Worm (Caenorhabditis elegans) whole organism, L4 larva: ENCODE measurements around the gene rps-28.
A peak's percentile ranks its signal among the peaks of the same experiment; 100 is the strongest.

Experiments used
- F37D6.2 ChIP-seq: sonication (generic microtip); optimal IDR thresholded peaks from 2 replicates; lab custom pipeline; 2016; ENCODE audit warnings: mild to moderate bottlenecking, missing genetic modification characterization, missing compliant biosample characterization
- Y48G9A.11 ChIP-seq: fragments of 200-800 bp; sonication (Bioruptor generic); IDR thresholded peaks from 2 replicates; pipeline ENCODE4 v1.3.6; 2022; ENCODE audit warnings: missing genetic modification reagents, missing genetic modification characterization, missing compliant biosample characterization
- Y75B8A.6 ChIP-seq: fragments of 200-800 bp; sonication (Bioruptor generic); IDR thresholded peaks from 2 replicates; pipeline ENCODE4 v1.3.6; 2022; ENCODE audit warnings: missing genetic modification reagents, missing genetic modification characterization, missing compliant biosample characterization
- aly-2 ChIP-seq: sonication (generic microtip); optimal IDR thresholded peaks from 2 replicates; lab custom pipeline; 2018; ENCODE audit warnings: missing biosample characterization, missing genetic modification characterization
- ama-1 ChIP-seq: fragments of 150-350 bp; optimal IDR thresholded peaks from 2 replicates; lab custom pipeline; 2014; ENCODE audit warnings: inconsistent platforms, mixed read lengths
- ceh-44 ChIP-seq: fragments of 200-800 bp; sonication (Bioruptor generic); IDR thresholded peaks from 2 replicates; pipeline ENCODE4 v1.3.6; 2022; ENCODE audit warnings: missing genetic modification reagents, missing genetic modification characterization, missing compliant biosample characterization
- ceh-82 ChIP-seq: sonication (generic microtip); optimal IDR thresholded peaks from 2 replicates; lab custom pipeline; 2017; ENCODE audit warnings: missing biosample characterization, missing genetic modification characterization
- daf-8 ChIP-seq: fragments of 200-800 bp; sonication (Bioruptor generic); IDR thresholded peaks from 2 replicates; pipeline ENCODE4 v1.3.6; 2022; ENCODE audit warnings: missing genetic modification characterization, missing compliant biosample characterization
- dmd-6 ChIP-seq: fragments of 200-800 bp; sonication (Bioruptor generic); IDR thresholded peaks from 2 replicates; pipeline ENCODE4 v1.3.6; 2022; ENCODE audit warnings: missing genetic modification reagents, missing genetic modification characterization, missing compliant biosample characterization
- dmd-9 ChIP-seq: fragments of 200-800 bp; sonication (Bioruptor generic); IDR thresholded peaks from 2 replicates; pipeline ENCODE4 v1.3.6; 2022; ENCODE audit warnings: missing genetic modification reagents, missing genetic modification characterization, missing compliant biosample characterization
- fkh-10 ChIP-seq: fragments of 150-350 bp; optimal IDR thresholded peaks from 2 replicates; lab custom pipeline; 2014; ENCODE audit warnings: missing biosample characterization, missing genetic modification reagents, missing genetic modification characterization
- fos-1 ChIP-seq: fragments of 150-350 bp; optimal IDR thresholded peaks from 2 replicates; lab custom pipeline; 2014; ENCODE audit warnings: missing biosample characterization, missing genetic modification characterization
- hif-1 ChIP-seq, 2 experiments: sonication (generic microtip); optimal IDR thresholded peaks; 2 replicates each; lab custom pipeline; 2016 to 2017; ENCODE audit warnings: missing compliant biosample characterization in 2 of 2, missing genetic modification characterization in 2 of 2, missing genetic modification reagents in 2 of 2, missing genotype in 2 of 2, mild to moderate bottlenecking in 1 of 2
- hlh-11 ChIP-seq: fragments of 200-800 bp; sonication (Bioruptor generic); optimal IDR thresholded peaks from 2 replicates; lab custom pipeline; 2018; ENCODE audit warnings: mild to moderate bottlenecking, missing genetic modification characterization, missing compliant biosample characterization
- hlh-30 ChIP-seq: sonication (generic microtip); optimal IDR thresholded peaks from 2 replicates; lab custom pipeline; 2017; ENCODE audit warnings: antibody characterized with exemption, mild to moderate bottlenecking, missing genetic modification characterization, missing compliant biosample characterization; ENCODE audit not compliant: insufficient read depth
- hmg-1.1 ChIP-seq: fragments of 200-800 bp; sonication (Bioruptor generic); IDR thresholded peaks from 2 replicates; pipeline ENCODE4 v1.3.6; 2022; ENCODE audit warnings: missing genetic modification reagents, missing genetic modification characterization, missing compliant biosample characterization
- lin-15B ChIP-seq: fragments of 150-350 bp; sonication (generic microtip); optimal IDR thresholded peaks from 3 replicates; lab custom pipeline; 2014; ENCODE audit warnings: missing biosample characterization, missing genetic modification characterization
- lin-38 ChIP-seq: fragments of 200-800 bp; sonication (Bioruptor generic); IDR thresholded peaks from 2 replicates; pipeline ENCODE4 v1.3.6; 2022; ENCODE audit warnings: missing genetic modification reagents, missing genetic modification characterization, missing compliant biosample characterization
- lir-3 ChIP-seq: sonication (generic microtip); optimal IDR thresholded peaks from 2 replicates; lab custom pipeline; 2016; ENCODE audit warnings: mild to moderate bottlenecking, missing genetic modification characterization, missing compliant biosample characterization
- madf-5 ChIP-seq, 2 experiments: fragments of 200-800 bp; sonication (Bioruptor generic); IDR thresholded peaks; 2 replicates each; pipeline ENCODE4 v1.3.6; 2022; ENCODE audit warnings: missing compliant biosample characterization in 2 of 2, missing genetic modification characterization in 2 of 2
- mxl-2 ChIP-seq: fragments of 200-800 bp; sonication (Bioruptor generic); conservative IDR thresholded peaks from 2 replicates; pipeline ENCODE4 v1.3.6; 2022; ENCODE audit warnings: missing genetic modification reagents, missing genetic modification characterization, missing compliant biosample characterization
- mxl-3 ChIP-seq: fragments of 200-800 bp; sonication (Bioruptor generic); optimal IDR thresholded peaks from 2 replicates; lab custom pipeline; 2018; ENCODE audit warnings: mild to moderate bottlenecking, missing genetic modification characterization, missing compliant biosample characterization
- nhr-10 ChIP-seq: fragments of 150-350 bp; optimal IDR thresholded peaks from 2 replicates; lab custom pipeline; 2014; ENCODE audit warnings: missing biosample characterization, missing genetic modification characterization
- nhr-237 ChIP-seq: sonication (generic microtip); optimal IDR thresholded peaks from 2 replicates; lab custom pipeline; 2017; ENCODE audit warnings: missing biosample characterization, missing genetic modification characterization
- nhr-25 ChIP-seq: sonication (generic microtip); optimal IDR thresholded peaks from 2 replicates; lab custom pipeline; 2017; ENCODE audit warnings: missing genetic modification characterization, mild to moderate bottlenecking, missing compliant biosample characterization, antibody characterized with exemption, moderate library complexity, borderline replicate concordance; ENCODE audit not compliant: insufficient read depth
- nhr-76 ChIP-seq: fragments of 150-350 bp; optimal IDR thresholded peaks from 2 replicates; lab custom pipeline; 2014; ENCODE audit warnings: missing biosample characterization, missing genetic modification characterization
- nhr-77 ChIP-seq: fragments of 150-350 bp; optimal IDR thresholded peaks from 2 replicates; lab custom pipeline; 2014; ENCODE audit warnings: missing biosample characterization, missing genetic modification characterization
- pha-4 ChIP-seq, 2 experiments: fragments of 150-350 bp in 1 of 2; fragments of 200-800 bp in 1 of 2; sonication (Bioruptor generic) in 1 of 2; IDR thresholded peaks in 1 of 2; optimal IDR thresholded peaks in 1 of 2; 2 replicates each; pipeline versions ENCODE4 v1.3.6 to Lab custom; 2014 to 2022; ENCODE audit warnings: missing genetic modification characterization in 2 of 2, missing genetic modification reagents in 2 of 2, missing biosample characterization in 1 of 2, missing compliant biosample characterization in 1 of 2
- saeg-2 ChIP-seq: fragments of 200-800 bp; sonication (Bioruptor generic); IDR thresholded peaks from 2 replicates; pipeline ENCODE4 v1.3.6; 2022; ENCODE audit warnings: missing genetic modification reagents, missing genetic modification characterization, missing compliant biosample characterization
- set-16 ChIP-seq: fragments of 200-800 bp; sonication (Bioruptor generic); IDR thresholded peaks from 2 replicates; pipeline ENCODE4 v1.3.6; 2022; ENCODE audit warnings: missing genetic modification reagents, missing genetic modification characterization, missing compliant biosample characterization
- snpc-1.2 ChIP-seq: fragments of 200-800 bp; sonication (Bioruptor generic); IDR thresholded peaks from 2 replicates; pipeline ENCODE4 v1.3.6; 2022; ENCODE audit warnings: missing genetic modification reagents, missing genetic modification characterization, missing compliant biosample characterization
- unc-130 ChIP-seq: sonication (generic microtip); optimal IDR thresholded peaks from 2 replicates; lab custom pipeline; 2016; ENCODE audit warnings: missing genetic modification reagents, missing genetic modification characterization, missing compliant biosample characterization

rps-28 gene

ce11 chrIV:1679227-1679626 is 19.7 kb downstream of the rps-28 start:
- TF ChIP-seq ceh-82 (no peak), Y48G9A.11 (GFP tag; lab: Robert Waterston, UW) (peak; percentile 51; the same call in 1 of the 2 replicates), nhr-10 (no peak), nhr-77 (no peak), madf-5 (GFP tag; IDR thresholded peaks at IDR 0.05; lab: Robert Waterston, UW) (0 out of 4 replicates have a peak, but pooled peaks of 1 of the 2 experiments have one; percentile 60), snpc-1.2 (GFP tag; lab: Robert Waterston, UW) (0 out of 2 replicates have a peak, but pooled peaks have one; percentile 14), hlh-11 (no peak), set-16 (GFP tag; lab: Robert Waterston, UW) (peak; percentile 7; the same call in 1 of the 2 replicates)
- TF ChIP-seq, all 104 proteins: peak for 4

- TF ChIP-seq F37D6.2 (no peak), daf-8 (no peak), lin-38 (GFP tag; lab: Robert Waterston, UW) (no peak), hlh-30 (tag; lab: Kevin White, UChicago) (no peak), hmg-1.1 (GFP tag; lab: Robert Waterston, UW) (no peak), lir-3 (no peak), hif-1 (tag; optimal IDR thresholded peaks at IDR 0.05; lab: Kevin White, UChicago) (no peak), ama-1 (lab: Kevin White, UChicago) (no peak)
These were observed 22.6 kb downstream of the rps-28 start, which contains the start of gene Y41D4B.24 for ce11 chrIV:1682066-1682465. Y41D4B.24 (minus strand) TSS chrIV:1682166.

- no peak for TF ChIP-seq pha-4 (GFP tag; IDR thresholded peaks at IDR 0.05; lab: Robert Waterston, UW)
- TF ChIP-seq pha-4 (tag; optimal IDR thresholded peaks at IDR 0.05; lab: Kevin White, UChicago), result no peak
- no peak for TF ChIP-seq nhr-25 (tag; lab: Kevin White, UChicago)
- TF ChIP-seq ama-1 (lab: Kevin White, UChicago), result no peak
- TF ChIP-seq nhr-237 (tag; lab: Kevin White, UChicago), result no peak
- TF ChIP-seq mxl-3 (GFP tag; lab: Kevin White, UChicago), result no peak
- peak; percentile 59 for TF ChIP-seq unc-130 (GFP tag; lab: Kevin White, UChicago)
- TF ChIP-seq ceh-44 (GFP tag; lab: Robert Waterston, UW), result no peak
- TF ChIP-seq hlh-30 (tag; lab: Kevin White, UChicago), result no peak
- TF ChIP-seq dmd-9 (GFP tag; lab: Robert Waterston, UW), result 0 out of 2 replicates have a peak, but pooled peaks have one; percentile 15
- peak in 1 of 2 experiments; percentile 35 for TF ChIP-seq hif-1 (tag; optimal IDR thresholded peaks at IDR 0.05; lab: Kevin White, UChicago)
- 0 out of 2 replicates have a peak, but pooled peaks have one; percentile 21 for TF ChIP-seq Y48G9A.11 (GFP tag; lab: Robert Waterston, UW)
- TF ChIP-seq, all 104 proteins: peak for 4
These were observed 27.7 kb downstream of the rps-28 start for ce11 chrIV:1687151-1687550.

ce11 chrIV:1691651-1692050 is 32.2 kb downstream of the rps-28 start:
- TF ChIP-seq aly-2 (tag; lab: Kevin White, UChicago) (no peak), lin-15B (no peak), nhr-76 (no peak), fkh-10 (GFP tag; lab: Kevin White, UChicago) (peak; percentile 36), ceh-82 (no peak)

- no peak for TF ChIP-seq fos-1 (tag; lab: Kevin White, UChicago)
These were observed 40.1 kb downstream of the rps-28 start, which contains the start of gene bus-2 for ce11 chrIV:1699599-1699998. bus-2 (plus strand) TSS chrIV:1699899.

- TF ChIP-seq Y75B8A.6 (GFP tag; lab: Robert Waterston, UW), result no peak
- no peak for TF ChIP-seq nhr-25 (tag; lab: Kevin White, UChicago)
- no peak for TF ChIP-seq hif-1 (tag; optimal IDR thresholded peaks at IDR 0.05; lab: Kevin White, UChicago)
- no peak for TF ChIP-seq mxl-2 (GFP tag; lab: Robert Waterston, UW)
- no peak for TF ChIP-seq dmd-6 (GFP tag; lab: Robert Waterston, UW)
- no peak for TF ChIP-seq saeg-2 (GFP tag; lab: Robert Waterston, UW)
These were observed 47.5 kb downstream of the rps-28 start, which contains the start of gene K08D12.4 for ce11 chrIV:1706996-1707395. K08D12.4 (plus strand) TSS chrIV:1707296.
